Fruit fly (Drosophila melanogaster): ENCODE measurements around the gene Jon65Ai.

The Jon65Ai gene

DNA sequence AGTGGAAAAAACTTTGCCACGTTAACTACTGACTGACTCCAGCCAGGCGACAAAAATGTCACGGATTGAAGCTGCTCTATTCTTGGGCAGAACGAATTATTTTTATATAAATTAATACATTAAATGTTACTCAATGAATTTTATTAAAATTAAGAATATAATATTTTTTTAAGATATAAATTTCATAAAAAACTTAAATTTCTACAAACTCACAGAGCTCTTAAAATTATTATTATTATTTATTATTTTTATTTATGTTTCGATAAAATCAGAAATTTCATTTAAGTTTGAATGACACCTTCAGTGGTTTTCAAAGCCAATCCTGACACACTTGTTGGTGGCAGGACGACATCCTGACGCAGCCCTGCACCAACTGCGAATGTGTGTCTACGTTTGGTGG, 30.9 kb upstream of the Jon65Ai start (continued):
- TF ChIP-seq dmrt11E (tag; optimal IDR thresholded peaks at IDR 0.05) (peak; percentile 30), CG9727 (GFP tag; optimal IDR thresholded peaks at IDR 0.05) (peak; percentile 28), bsh (GFP tag; optimal IDR thresholded peaks at IDR 0.05) (peak in 1 of 2 experiments; percentile 70), Ravus (GFP tag; IDR thresholded peaks at IDR 0.05) (no peak), CG6272 (GFP tag; IDR thresholded peaks at IDR 0.05) (no peak), exex (tag; optimal IDR thresholded peaks at IDR 0.05) (no peak), CG8281 (tag; optimal IDR thresholded peaks at IDR 0.05) (no peak), CG7372 (GFP tag; IDR thresholded peaks at IDR 0.05) (no peak), PHDP (tag; optimal IDR thresholded peaks at IDR 0.05) (peak; percentile 29), CG4360 (GFP tag; IDR thresholded peaks at IDR 0.05) (peak; percentile 30; the same call in 1 of the 2 replicates), Myb (GFP tag; optimal IDR thresholded peaks at IDR 0.05) (no peak), da (GFP tag; optimal IDR thresholded peaks at IDR 0.05) (no peak), toy (GFP tag; IDR thresholded peaks at IDR 0.05) (no peak), CG3281 (GFP tag; optimal IDR thresholded peaks at IDR 0.05) (peak; percentile 20), CG12071 (GFP tag; optimal IDR thresholded peaks at IDR 0.05) (no peak), CG6654 (GFP tag; optimal IDR thresholded peaks at IDR 0.05) (no peak), CG5953 (GFP tag; IDR thresholded peaks at IDR 0.05) (no peak), CG10147 (GFP tag; optimal IDR thresholded peaks at IDR 0.05) (no peak), Usf (GFP tag; optimal IDR thresholded peaks at IDR 0.05) (no peak), sima (GFP tag; optimal IDR thresholded peaks at IDR 0.05) (no peak), CG34376 (GFP tag; optimal IDR thresholded peaks at IDR 0.05) (no peak), Opbp (GFP tag; IDR thresholded peaks at IDR 0.05; ENCODE audit: partially characterized antibody) (no peak), dmrt99B (tag; optimal IDR thresholded peaks at IDR 0.05) (peak; percentile 50), yki (optimal IDR thresholded peaks at IDR 0.05) (no peak), kah (GFP tag; optimal IDR thresholded peaks at IDR 0.05) (no peak), NK7.1 (GFP tag; optimal IDR thresholded peaks at IDR 0.05) (no peak), Ets97D (GFP tag; optimal IDR thresholded peaks at IDR 0.05) (no peak), Blimp-1 (GFP tag; optimal IDR thresholded peaks at IDR 0.05) (peak; percentile 42), Scr (GFP tag; IDR thresholded peaks at IDR 0.05; ENCODE audit: partially characterized antibody) (no peak), CG10979 (tag; optimal IDR thresholded peaks at IDR 0.05) (peak; percentile 51), slp2 (GFP tag; optimal IDR thresholded peaks at IDR 0.05) (no peak), CG34422 (GFP tag; IDR thresholded peaks at IDR 0.05) (no peak), CG30403 (GFP tag; optimal IDR thresholded peaks at IDR 0.05) (peak; percentile 15), Xrp1 (GFP tag; IDR thresholded peaks at IDR 0.05) (0 out of 2 replicates have a peak, but pooled peaks have one; percentile 23)

DNA sequence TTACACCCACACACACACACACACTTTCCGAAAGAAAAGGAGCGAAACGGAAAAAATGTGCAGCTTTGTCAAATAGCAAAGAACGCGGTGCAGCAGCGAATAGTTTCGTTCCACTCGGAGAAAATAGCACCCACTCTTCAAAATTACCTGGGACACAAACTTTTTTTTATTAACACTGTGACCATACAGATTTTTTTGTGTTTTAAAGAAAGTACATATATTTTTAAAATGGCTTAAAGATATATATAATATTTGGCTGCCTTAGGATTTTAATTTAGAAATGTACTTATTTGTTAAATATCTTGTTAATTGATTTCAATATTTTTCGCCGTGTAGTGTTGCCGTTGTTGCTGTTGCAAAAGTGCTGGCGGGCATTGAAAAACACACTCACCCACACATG, 30.2 kb upstream of the Jon65Ai start:
- TF ChIP-seq vnd (GFP tag; IDR thresholded peaks at IDR 0.05; ENCODE audit: partially characterized antibody) (no peak), PHDP (tag; optimal IDR thresholded peaks at IDR 0.05) (no peak), Blimp-1 (GFP tag; optimal IDR thresholded peaks at IDR 0.05) (no peak), CG9817 (tag; optimal IDR thresholded peaks at IDR 0.05) (no peak), bbx (GFP tag; IDR thresholded peaks at IDR 0.05; ENCODE audit: partially characterized antibody) (no peak), D (optimal IDR thresholded peaks at IDR 0.05) (no peak), D (GFP tag; optimal IDR thresholded peaks at IDR 0.05) (no peak), Drgx (GFP tag; IDR thresholded peaks at IDR 0.05) (peak; percentile 54; the same call in 1 of the 2 replicates), Nf-YB (GFP tag; optimal IDR thresholded peaks at IDR 0.05) (no peak), pho (GFP tag; optimal IDR thresholded peaks at IDR 0.05) (no peak), slou (GFP tag; optimal IDR thresholded peaks at IDR 0.05) (no peak), Sry-β (GFP tag; optimal IDR thresholded peaks at IDR 0.05) (no peak), Lim3 (GFP tag; IDR thresholded peaks at IDR 0.05) (no peak), gem (tag; optimal IDR thresholded peaks at IDR 0.05) (peak; percentile 45), sima (GFP tag; optimal IDR thresholded peaks at IDR 0.05) (no peak), slbo (GFP tag; IDR thresholded peaks at IDR 0.05) (0 out of 2 replicates have a peak, but pooled peaks have one; percentile 1), CG11504 (tag; optimal IDR thresholded peaks at IDR 0.05) (peak; percentile 27), CG15601 (tag; optimal IDR thresholded peaks at IDR 0.05) (no peak), Ptx1 (GFP tag; IDR thresholded peaks at IDR 0.05) (0 out of 2 replicates have a peak, but pooled peaks have one; percentile 12), HmgZ (tag; optimal IDR thresholded peaks at IDR 0.05) (no peak)
